Fruit fly (Drosophila melanogaster): ENCODE measurements around the gene NP15.6.

The NP15.6 gene

dm6 chr3R:19070222-19070949, 43.2 kb downstream of the NP15.6 start:
- TF ChIP-seq Pdp1 (GFP tag; optimal IDR thresholded peaks at IDR 0.05) (peak in 1 of 2 experiments; percentile 13), chinmo (GFP tag; IDR thresholded peaks at IDR 0.05; ENCODE audit: partially characterized antibody) (0 out of 4 replicates have a peak, but pooled peaks have one; percentile 16), CG7556 (GFP tag; optimal IDR thresholded peaks at IDR 0.05) (peak; percentile 17), onecut (GFP tag; IDR thresholded peaks at IDR 0.05) (no peak), cato (GFP tag; optimal IDR thresholded peaks at IDR 0.05; ENCODE audit: borderline replicate concordance) (no peak), CG3847 (GFP tag; IDR thresholded peaks at IDR 0.05) (0 out of 2 replicates have a peak, but pooled peaks have one; percentile 8), lola (GFP tag; optimal IDR thresholded peaks at IDR 0.05) (peak in 1 of 3 experiments; percentile 36), grn (GFP tag; optimal IDR thresholded peaks at IDR 0.05) (no peak), CG2678 (tag; optimal IDR thresholded peaks at IDR 0.05) (peak; percentile 26), bsh (GFP tag; optimal IDR thresholded peaks at IDR 0.05) (peak in 1 of 2 experiments; percentile 63), CG17612 (GFP tag; IDR thresholded peaks at IDR 0.05) (no peak), CG13424 (tag; optimal IDR thresholded peaks at IDR 0.05) (no peak), CG10979 (tag; optimal IDR thresholded peaks at IDR 0.05) (peak; percentile 11), sens (GFP tag) (peak; percentile 75), az2 (GFP tag; optimal IDR thresholded peaks at IDR 0.05) (no peak), Hmr (GFP tag; optimal IDR thresholded peaks at IDR 0.05) (no peak), twi (tag; optimal IDR thresholded peaks at IDR 0.05) (peak; percentile 68), Hey (tag; optimal IDR thresholded peaks at IDR 0.05) (peak; percentile 42), HHEX (GFP tag; optimal IDR thresholded peaks at IDR 0.05) (no peak), CG17361 (GFP tag; IDR thresholded peaks at IDR 0.05) (peak; percentile 49; the same call in 2 of the 3 replicates), usp (GFP tag; optimal IDR thresholded peaks at IDR 0.05) (no peak), Meics (GFP tag; optimal IDR thresholded peaks at IDR 0.05) (no peak), bigmax (GFP tag; optimal IDR thresholded peaks at IDR 0.05) (no peak), Sox100B (GFP tag; optimal IDR thresholded peaks at IDR 0.05) (no peak), aop (GFP tag; IDR thresholded peaks at IDR 0.05) (no peak), B-H1 (GFP tag; IDR thresholded peaks at IDR 0.05) (no peak), CG18262 (tag; optimal IDR thresholded peaks at IDR 0.05) (peak; percentile 39), ewg (GFP tag; optimal IDR thresholded peaks at IDR 0.05) (no peak), ttk (GFP tag; IDR thresholded peaks at IDR 0.05) (no peak), CG2712 (tag; optimal IDR thresholded peaks at IDR 0.05) (peak; percentile 33), ci (GFP tag; IDR thresholded peaks at IDR 0.05) (0 out of 3 replicates have a peak, but pooled peaks have one; percentile 21), eyg (GFP tag; optimal IDR thresholded peaks at IDR 0.05) (no peak), crol (GFP tag; IDR thresholded peaks at IDR 0.05) (peak; percentile 50), danr (GFP tag; IDR thresholded peaks at IDR 0.05) (no peak), Med (GFP tag) (peak; percentile 67), Atf3 (GFP tag; optimal IDR thresholded peaks at IDR 0.05) (no peak), CG8290 (GFP tag; optimal IDR thresholded peaks at IDR 0.05) (no peak), CG8290 (tag; optimal IDR thresholded peaks at IDR 0.05) (no peak), CG4360 (GFP tag; IDR thresholded peaks at IDR 0.05) (no peak), grau (tag; optimal IDR thresholded peaks at IDR 0.05) (peak; percentile 20), vvl (GFP tag; IDR thresholded peaks at IDR 0.05) (no peak), CG4328 (GFP tag; optimal IDR thresholded peaks at IDR 0.05) (no peak), CG14710 (tag; optimal IDR thresholded peaks at IDR 0.05) (peak; percentile 6), caup (GFP tag; optimal IDR thresholded peaks at IDR 0.05; ENCODE audit: severe bottlenecking) (no peak), CG17385 (GFP tag; optimal IDR thresholded peaks at IDR 0.05) (no peak), CG6654 (GFP tag; optimal IDR thresholded peaks at IDR 0.05) (no peak), nmo (GFP tag; optimal IDR thresholded peaks at IDR 0.05) (peak; percentile 15), gem (tag; optimal IDR thresholded peaks at IDR 0.05) (peak; percentile 39), Eip74EF (GFP tag; optimal IDR thresholded peaks at IDR 0.05) (no peak)

Data from whole organism, embryonic.